Fruit fly (Drosophila melanogaster): Measurements from ENCODE around the gene CHMP2B.

- peak; percentile 1 for TF ChIP-seq psq (GFP tag; optimal IDR thresholded peaks at IDR 0.05)
- no peak for TF ChIP-seq Hr78 (GFP tag; optimal IDR thresholded peaks at IDR 0.05)
- no peak for TF ChIP-seq dsf (GFP tag; optimal IDR thresholded peaks at IDR 0.05; ENCODE audit: borderline replicate concordance)
- TF ChIP-seq HLH106 (tag; optimal IDR thresholded peaks at IDR 0.05) = peak; percentile 43
- no peak for TF ChIP-seq fru (GFP tag; optimal IDR thresholded peaks at IDR 0.05)
Measured at dm6 chr3L:5152354-5152806, 13.0 kb downstream of the CHMP2B start, which contains the start of the genes Gen and Srp54k.

All from whole organism, wandering third instar larva.